Worm (Caenorhabditis elegans): ENCODE data around the gene T27F7.12.

ce11 chrII:4987257-4987656, 2.6 kb upstream of the T27F7.12 start:
- TF ChIP-seq W03F9.2 (tag; optimal IDR thresholded peaks at IDR 0.05) (no peak), dao-5 (tag; optimal IDR thresholded peaks at IDR 0.05) (no peak)

Data from whole organism, L4/young adult.